Worm (Caenorhabditis elegans) whole organism, L1 larva: ENCODE measurements around the gene F49F1.9.

ENCODE experiments used
- C34B4.2 ChIP-seq: sonication (generic microtip); optimal IDR thresholded peaks from 2 replicates; lab custom pipeline; 2017; ENCODE audit warnings: mild to moderate bottlenecking, missing genetic modification characterization, missing compliant biosample characterization
- aha-1 ChIP-seq: fragments of 150-350 bp; optimal IDR thresholded peaks from 2 replicates; lab custom pipeline; 2014; ENCODE audit warnings: missing biosample characterization, missing genetic modification characterization
- ceh-8 ChIP-seq: fragments of 200-800 bp; sonication (Bioruptor generic); optimal IDR thresholded peaks from 2 replicates; lab custom pipeline; 2018; ENCODE audit warnings: mild to moderate bottlenecking, missing genetic modification characterization, moderate library complexity, missing compliant biosample characterization
- ceh-88 ChIP-seq: fragments of 200-800 bp; sonication (Bioruptor generic); IDR thresholded peaks from 2 replicates; pipeline ENCODE4 v1.3.6; 2022; ENCODE audit warnings: missing genetic modification characterization, missing compliant biosample characterization
- dpl-1 ChIP-seq, 3 experiments: fragments of 150-350 bp in 2 of 3; sonication (generic microtip) in 1 of 3; optimal IDR thresholded peaks; 2 replicates each; lab custom pipeline; 2014 to 2017; ENCODE audit warnings: missing biosample characterization in 3 of 3, missing genetic modification characterization in 3 of 3, missing genetic modification reagents in 3 of 3
- efl-1 ChIP-seq, 4 experiments: fragments of 150-350 bp; optimal IDR thresholded peaks in 3 of 4; peaks in 1 of 4; 1 replicate in 1 of 4; 2 replicates in 3 of 4; lab custom pipeline; 2014; ENCODE audit warnings: missing biosample characterization in 2 of 4, missing genetic modification characterization in 2 of 4, missing genetic modification reagents in 2 of 4
- egl-13 ChIP-seq: sonication (generic microtip); optimal IDR thresholded peaks from 2 replicates; lab custom pipeline; 2016; ENCODE audit warnings: missing genotype, missing genetic modification reagents, missing genetic modification characterization, missing compliant biosample characterization
- elt-2 ChIP-seq: sonication (generic microtip); optimal IDR thresholded peaks from 2 replicates; lab custom pipeline; 2016; ENCODE audit warnings: missing genetic modification characterization, mild to moderate bottlenecking, inconsistent platforms, missing compliant biosample characterization, missing genetic modification reagents
- fkh-8 ChIP-seq: sonication (generic microtip); optimal IDR thresholded peaks from 2 replicates; lab custom pipeline; 2016; ENCODE audit warnings: mild to moderate bottlenecking, missing genetic modification characterization, missing compliant biosample characterization
- hlh-17 ChIP-seq: fragments of 200-800 bp; sonication (Bioruptor generic); optimal IDR thresholded peaks from 2 replicates; lab custom pipeline; 2018; ENCODE audit warnings: missing genetic modification characterization, mild to moderate bottlenecking, missing compliant biosample characterization, moderate library complexity, borderline replicate concordance
- hpl-2 ChIP-seq: fragments of 150-350 bp; optimal IDR thresholded peaks from 2 replicates; lab custom pipeline; 2014; ENCODE audit warnings: missing biosample characterization, missing genetic modification reagents, missing genetic modification characterization
- isw-1 ChIP-seq: fragments of 200-800 bp; sonication (Bioruptor generic); IDR thresholded peaks from 2 replicates; pipeline ENCODE4 v1.3.6; 2022; ENCODE audit warnings: missing genetic modification characterization, missing compliant biosample characterization
- jun-1 ChIP-seq: fragments of 150-350 bp; optimal IDR thresholded peaks from 2 replicates; lab custom pipeline; 2014; ENCODE audit warnings: missing biosample characterization, missing genetic modification reagents, missing genetic modification characterization
- lin-13 ChIP-seq: fragments of 150-350 bp; optimal IDR thresholded peaks from 2 replicates; lab custom pipeline; 2014; ENCODE audit warnings: missing biosample characterization, missing genetic modification reagents, missing genetic modification characterization
- lin-14 ChIP-seq: fragments of 200-800 bp; sonication (Bioruptor generic); optimal IDR thresholded peaks from 2 replicates; lab custom pipeline; 2018; ENCODE audit warnings: mild to moderate bottlenecking, missing genetic modification characterization, moderate library complexity, missing compliant biosample characterization
- lin-15B ChIP-seq: fragments of 150-350 bp; sonication (generic microtip); optimal IDR thresholded peaks from 3 replicates; lab custom pipeline; 2014; ENCODE audit warnings: missing biosample characterization, missing genetic modification characterization
- lir-3 ChIP-seq: sonication (generic microtip); optimal IDR thresholded peaks from 2 replicates; lab custom pipeline; 2016; ENCODE audit warnings: mild to moderate bottlenecking, missing genetic modification characterization, moderate library complexity, missing compliant biosample characterization; ENCODE audit not compliant: poor library complexity
- lsy-2 ChIP-seq, 2 experiments: fragments of 150-350 bp; optimal IDR thresholded peaks; 2 replicates each; lab custom pipeline; 2014; ENCODE audit warnings: missing biosample characterization in 2 of 2, missing genetic modification characterization in 2 of 2
- mdl-1 ChIP-seq, 2 experiments: fragments of 150-350 bp; optimal IDR thresholded peaks; 2 replicates each; lab custom pipeline; 2014 to 2017; ENCODE audit warnings: missing biosample characterization in 2 of 2, missing genetic modification characterization in 2 of 2, inconsistent platforms in 1 of 2
- nhr-20 ChIP-seq: sonication (generic microtip); optimal IDR thresholded peaks from 2 replicates; lab custom pipeline; 2016; ENCODE audit warnings: mild to moderate bottlenecking, missing genetic modification characterization, missing compliant biosample characterization
- nhr-28 ChIP-seq: fragments of 150-350 bp; optimal IDR thresholded peaks from 2 replicates; lab custom pipeline; 2014; ENCODE audit warnings: missing biosample characterization, missing genetic modification characterization
- nhr-76 ChIP-seq: sonication (generic microtip); optimal IDR thresholded peaks from 2 replicates; lab custom pipeline; 2017; ENCODE audit warnings: missing biosample characterization, missing genetic modification characterization
- nhr-77 ChIP-seq: fragments of 150-350 bp; optimal IDR thresholded peaks from 2 replicates; lab custom pipeline; 2014; ENCODE audit warnings: missing biosample characterization, missing genetic modification characterization
- nhr-90 ChIP-seq: sonication (generic microtip); optimal IDR thresholded peaks from 2 replicates; lab custom pipeline; 2016; ENCODE audit warnings: mild to moderate bottlenecking, missing genetic modification characterization, missing compliant biosample characterization; ENCODE audit not compliant: poor library complexity
- rnt-1 ChIP-seq: sonication (generic microtip); optimal IDR thresholded peaks from 2 replicates; lab custom pipeline; 2016; ENCODE audit warnings: mild to moderate bottlenecking, missing genetic modification characterization, moderate library complexity, missing compliant biosample characterization
- sptf-1 ChIP-seq: fragments of 150-350 bp; optimal IDR thresholded peaks from 2 replicates; lab custom pipeline; 2014; ENCODE audit warnings: missing biosample characterization, missing genetic modification characterization
- sup-37 ChIP-seq: fragments of 200-800 bp; sonication (Bioruptor generic); optimal IDR thresholded peaks from 2 replicates; lab custom pipeline; 2018; ENCODE audit warnings: mild to moderate bottlenecking, missing genetic modification characterization, missing compliant biosample characterization
- swsn-7 ChIP-seq: sonication (generic microtip); optimal IDR thresholded peaks from 2 replicates; lab custom pipeline; 2016; ENCODE audit warnings: missing genetic modification characterization, missing compliant biosample characterization
- tbx-2 ChIP-seq: sonication (generic microtip); optimal IDR thresholded peaks from 2 replicates; lab custom pipeline; 2016; ENCODE audit warnings: missing genetic modification characterization, missing compliant biosample characterization
- unc-62 ChIP-seq: fragments of 150-350 bp; optimal IDR thresholded peaks from 2 replicates; lab custom pipeline; 2014; ENCODE audit warnings: missing biosample characterization, missing genetic modification reagents, missing genetic modification characterization
- vab-15 ChIP-seq: sonication (generic microtip); optimal IDR thresholded peaks from 2 replicates; lab custom pipeline; 2017; ENCODE audit warnings: missing genotype, mild to moderate bottlenecking, missing genetic modification characterization, missing compliant biosample characterization
- ztf-4 ChIP-seq: fragments of 150-350 bp; optimal IDR thresholded peaks from 2 replicates; lab custom pipeline; 2014; ENCODE audit warnings: missing biosample characterization, missing genetic modification characterization

Gene F49F1.9

ce11 chrIV:4162121-4162520 is 24.7 kb upstream of the F49F1.9 start, which contains the start of gene scrm-5:
Gene scrm-5, plus strand, starts transcription at chrIV:4162421.
- TF ChIP-seq ztf-4 (no peak), sup-37 (GFP tag; lab: Kevin White, UChicago) (no peak), ceh-88 (no peak), isw-1 (no peak), dpl-1 (GFP tag; optimal IDR thresholded peaks at IDR 0.05; lab: Kevin White, UChicago) (no peak), vab-15 (no peak), ceh-8 (GFP tag; lab: Kevin White, UChicago) (no peak), aha-1 (tag; lab: Kevin White, UChicago) (no peak), swsn-7 (tag; lab: Kevin White, UChicago) (no peak)

ce11 chrIV:4154641-4155040 is 17.3 kb upstream of the F49F1.9 start, which contains the start of gene K08D10.14:
Gene K08D10.14, plus strand, starts transcription at chrIV:4154941.
- TF ChIP-seq nhr-77 (tag; lab: Kevin White, UChicago) (no peak), nhr-28 (tag; lab: Kevin White, UChicago) (no peak), lin-15B (no peak), hpl-2 (no peak), elt-2 (tag; lab: Kevin White, UChicago) (peak; percentile 19)
- TF ChIP-seq, all 84 proteins: peak for 1

DNA sequence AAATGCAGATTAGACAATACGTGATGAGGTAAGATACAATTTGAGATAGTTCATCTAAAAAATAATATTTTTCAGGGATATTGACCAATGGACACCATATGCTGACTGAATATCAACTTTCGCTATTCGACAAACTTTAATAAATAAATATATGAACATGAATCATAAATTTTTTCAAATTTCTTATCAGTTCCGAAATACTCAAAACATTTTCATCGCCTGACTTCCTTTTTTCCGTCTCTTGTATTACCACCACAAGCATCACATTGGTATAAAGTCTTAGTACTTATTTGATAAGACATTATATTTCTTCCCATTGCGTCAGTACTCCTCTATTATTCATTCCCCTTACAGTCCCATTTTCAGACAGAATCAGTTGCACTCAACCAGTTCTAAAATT is 14.8 kb upstream of the F49F1.9 start, which contains the start of the genes K08D10.10 and R07C12.1:
Gene K08D10.10, plus strand, starts transcription at position 93 of the 400 bp plus-strand sequence.
Gene R07C12.1, plus strand, starts transcription at position 314 of the 400 bp plus-strand sequence.
- TF ChIP-seq dpl-1 (GFP tag; optimal IDR thresholded peaks at IDR 0.05; lab: Kevin White, UChicago) (no peak), unc-62 (GFP tag; lab: Kevin White, UChicago) (no peak), elt-2 (tag; lab: Kevin White, UChicago) (peak; percentile 79), hlh-17 (no peak), lin-14 (no peak), rnt-1 (tag; lab: Kevin White, UChicago) (no peak)
- TF ChIP-seq, all 84 proteins: peak for 1

- TF ChIP-seq lin-13 (GFP tag; lab: Kevin White, UChicago) (no peak), tbx-2 (tag; lab: Kevin White, UChicago) (no peak), fkh-8 (tag; lab: Kevin White, UChicago) (no peak), isw-1 (no peak), ztf-4 (no peak), nhr-76 (no peak), mdl-1 (tag; optimal IDR thresholded peaks at IDR 0.05; lab: Kevin White, UChicago) (no peak), efl-1 (optimal IDR thresholded peaks at IDR 0.05; lab: Kevin White, UChicago) (no peak), efl-1 (GFP tag; optimal IDR thresholded peaks at IDR 0.05 in 1 of 2; lab: Kevin White, UChicago) (peak in 1 of 2 experiments; percentile 57), sptf-1 (tag; lab: Kevin White, UChicago) (no peak), hpl-2 (no peak), egl-13 (tag; lab: Kevin White, UChicago) (no peak), swsn-7 (tag; lab: Kevin White, UChicago) (no peak), elt-2 (tag; lab: Kevin White, UChicago) (peak; percentile 58)
Measured at ce11 chrIV:4150138-4150537, 12.8 kb upstream of the F49F1.9 start.

ce11 chrIV:4147891-4148290 is 10.5 kb upstream of the F49F1.9 start:
- no peak for TF ChIP-seq lin-13 (GFP tag; lab: Kevin White, UChicago)
- TF ChIP-seq jun-1 (tag; lab: Kevin White, UChicago): peak; percentile 34
- TF ChIP-seq swsn-7 (tag; lab: Kevin White, UChicago): no peak
- TF ChIP-seq ztf-4: no peak
- TF ChIP-seq nhr-90: peak; percentile 1
- no peak for TF ChIP-seq lsy-2 (tag; optimal IDR thresholded peaks at IDR 0.05; lab: Kevin White, UChicago)
- TF ChIP-seq nhr-20 (tag; lab: Kevin White, UChicago): no peak
- no peak for TF ChIP-seq lir-3 (tag; lab: Kevin White, UChicago)
- TF ChIP-seq C34B4.2 (tag; lab: Kevin White, UChicago): no peak
- TF ChIP-seq elt-2 (tag; lab: Kevin White, UChicago): peak; percentile 92
- no peak for TF ChIP-seq efl-1 (optimal IDR thresholded peaks at IDR 0.05; lab: Kevin White, UChicago)
- TF ChIP-seq efl-1 (GFP tag; optimal IDR thresholded peaks at IDR 0.05 in 1 of 2; lab: Kevin White, UChicago): peak in 1 of 2 experiments; percentile 38
